Worm (Caenorhabditis elegans): Measurements from ENCODE around the gene F53E2.2.
A peak's percentile ranks its signal among the peaks of the same experiment; 100 is the strongest.

F53E2.2 gene

ce11 chrV:1480841-1481240 is 6.0 kb downstream of the F53E2.2 start:
- TF ChIP-seq egl-27 (tag; optimal IDR thresholded peaks at IDR 0.05) (no peak), ztf-7 (tag; optimal IDR thresholded peaks at IDR 0.05) (no peak), daf-16 (GFP tag; optimal IDR thresholded peaks at IDR 0.05) (peak in 1 of 2 experiments; percentile 1), daf-16 (tag; optimal IDR thresholded peaks at IDR 0.05) (no peak), Y105C5A.15 (GFP tag; IDR thresholded peaks at IDR 0.05) (no peak), daf-12 (tag; optimal IDR thresholded peaks at IDR 0.05) (no peak), gei-8 (GFP tag; optimal IDR thresholded peaks at IDR 0.05) (no peak), nhr-11 (tag; optimal IDR thresholded peaks at IDR 0.05) (peak; percentile 39), lin-15B (tag; optimal IDR thresholded peaks at IDR 0.05) (no peak), ceh-62 (tag; optimal IDR thresholded peaks at IDR 0.05) (no peak), F49E8.2 (tag; optimal IDR thresholded peaks at IDR 0.05; ENCODE audit: borderline replicate concordance) (no peak), fos-1 (tag; optimal IDR thresholded peaks at IDR 0.05) (no peak), mdt-29 (GFP tag; IDR thresholded peaks at IDR 0.05) (no peak), ces-1 (GFP tag; optimal IDR thresholded peaks at IDR 0.05) (no peak), cey-2 (tag; optimal IDR thresholded peaks at IDR 0.05; ENCODE audit: borderline replicate concordance, insufficient read depth) (no peak)

ce11 chrV:1481742-1482141 is 6.9 kb downstream of the F53E2.2 start, which contains the start of gene C38C3.4:
Gene C38C3.4, plus strand, starts transcription at chrV:1482042.
- TF ChIP-seq tra-1 (GFP tag; IDR thresholded peaks at IDR 0.05) = no peak
- TF ChIP-seq nhr-6 (tag; optimal IDR thresholded peaks at IDR 0.05) = no peak
- TF ChIP-seq nhr-10 (tag; optimal IDR thresholded peaks at IDR 0.05) = no peak
- TF ChIP-seq arid-1 (GFP tag; conservative IDR thresholded peaks at IDR 0.05) = no peak
- no peak for TF ChIP-seq nhr-76 (tag; optimal IDR thresholded peaks at IDR 0.05)
- no peak for TF ChIP-seq nhr-41 (GFP tag; IDR thresholded peaks at IDR 0.05)

ce11 chrV:1486031-1486430 is 11.1 kb downstream of the F53E2.2 start:
- TF ChIP-seq lin-29 (GFP tag; IDR thresholded peaks at IDR 0.05) (no peak), ces-1 (GFP tag; optimal IDR thresholded peaks at IDR 0.05) (peak; percentile 52), fkh-10 (GFP tag; optimal IDR thresholded peaks at IDR 0.05) (peak; percentile 73)

- TF ChIP-seq R02D3.7 (tag; optimal IDR thresholded peaks at IDR 0.05) (no peak), ceh-20 (GFP tag; IDR thresholded peaks at IDR 0.05) (no peak), tra-1 (GFP tag; IDR thresholded peaks at IDR 0.05) (no peak), lsy-2 (tag; optimal IDR thresholded peaks at IDR 0.05) (no peak), ceh-44 (GFP tag; IDR thresholded peaks at IDR 0.05) (no peak), nhr-41 (GFP tag; IDR thresholded peaks at IDR 0.05) (no peak), daf-19 (GFP tag; conservative IDR thresholded peaks at IDR 0.05) (no peak), lin-38 (GFP tag; IDR thresholded peaks at IDR 0.05) (no peak), mep-1 (tag; optimal IDR thresholded peaks at IDR 0.05) (no peak), hlh-11 (tag; optimal IDR thresholded peaks at IDR 0.05) (no peak), fos-1 (tag; optimal IDR thresholded peaks at IDR 0.05) (no peak), F37D6.2 (tag; optimal IDR thresholded peaks at IDR 0.05) (no peak), hif-1 (tag; optimal IDR thresholded peaks at IDR 0.05) (no peak), ceh-28 (tag; optimal IDR thresholded peaks at IDR 0.05) (no peak), gei-8 (GFP tag; optimal IDR thresholded peaks at IDR 0.05) (no peak), daf-16 (GFP tag; optimal IDR thresholded peaks at IDR 0.05) (no peak), daf-16 (tag; optimal IDR thresholded peaks at IDR 0.05) (no peak), ceh-62 (tag; optimal IDR thresholded peaks at IDR 0.05) (no peak), zfp-3 (GFP tag; conservative IDR thresholded peaks at IDR 0.05) (no peak), mes-2 (tag; optimal IDR thresholded peaks at IDR 0.05; ENCODE audit: poor library complexity, severe bottlenecking) (no peak)
Observed at ce11 chrV:1487262-1487661, 12.4 kb downstream of the F53E2.2 start.

Data from whole organism, L4 larva.